Worm (Caenorhabditis elegans) whole organism, late embryonic: ENCODE measurements around the gene asd-1.
A peak's percentile ranks its signal among the peaks of the same experiment; 100 is the strongest.

ENCODE experiments used
- C38D4.7 ChIP-seq: fragments of 200-800 bp; sonication (Bioruptor generic); optimal IDR thresholded peaks from 2 replicates; lab custom pipeline; 2018; ENCODE audit warnings: mild to moderate bottlenecking, missing genetic modification characterization, moderate library complexity, missing compliant biosample characterization
- F13H6.1 ChIP-seq: sonication (generic microtip); optimal IDR thresholded peaks from 2 replicates; lab custom pipeline; 2016; ENCODE audit warnings: missing genetic modification characterization, missing compliant biosample characterization
- K09A11.1 ChIP-seq: sonication (generic microtip); optimal IDR thresholded peaks from 2 replicates; lab custom pipeline; 2017; ENCODE audit warnings: antibody characterized with exemption, mild to moderate bottlenecking, missing genetic modification characterization, missing compliant biosample characterization; ENCODE audit not compliant: insufficient read depth
- T23F11.4 ChIP-seq: fragments of 200-800 bp; sonication (Bioruptor generic); optimal IDR thresholded peaks from 2 replicates; lab custom pipeline; 2018; ENCODE audit warnings: mild to moderate bottlenecking, missing genetic modification characterization, missing compliant biosample characterization
- Y22D7AL.16 ChIP-seq: sonication (generic microtip); optimal IDR thresholded peaks from 2 replicates; lab custom pipeline; 2016; ENCODE audit warnings: missing genetic modification characterization, missing compliant biosample characterization
- ahr-1 ChIP-seq: sonication (generic microtip); optimal IDR thresholded peaks from 2 replicates; lab custom pipeline; 2016; ENCODE audit warnings: missing genetic modification characterization, missing compliant biosample characterization
- ama-1 ChIP-seq: fragments of 150-350 bp; optimal IDR thresholded peaks from 2 replicates; lab custom pipeline; 2014
- ceh-19 ChIP-seq: fragments of 200-800 bp; sonication (Bioruptor generic); optimal IDR thresholded peaks from 2 replicates; lab custom pipeline; 2018; ENCODE audit warnings: mild to moderate bottlenecking, missing genetic modification characterization, missing compliant biosample characterization
- ceh-2 ChIP-seq: sonication (generic microtip); optimal IDR thresholded peaks from 2 replicates; lab custom pipeline; 2016; ENCODE audit warnings: missing genotype, missing genetic modification characterization, missing compliant biosample characterization
- ceh-31 ChIP-seq: sonication (generic microtip); optimal IDR thresholded peaks from 2 replicates; lab custom pipeline; 2016; ENCODE audit warnings: missing genetic modification characterization, missing compliant biosample characterization
- ceh-48 ChIP-seq: sonication (generic microtip); optimal IDR thresholded peaks from 2 replicates; lab custom pipeline; 2016; ENCODE audit warnings: missing genetic modification characterization, inconsistent platforms, missing compliant biosample characterization
- ceh-6 ChIP-seq: fragments of 200-800 bp; sonication (Bioruptor generic); optimal IDR thresholded peaks from 2 replicates; lab custom pipeline; 2018; ENCODE audit warnings: mild to moderate bottlenecking, missing genetic modification characterization, missing compliant biosample characterization
- ceh-9 ChIP-seq: sonication (generic microtip); optimal IDR thresholded peaks from 2 replicates; lab custom pipeline; 2016; ENCODE audit warnings: mild to moderate bottlenecking, missing genetic modification characterization, inconsistent platforms, missing compliant biosample characterization
- dmd-4 ChIP-seq: sonication (generic microtip); optimal IDR thresholded peaks from 2 replicates; lab custom pipeline; 2016; ENCODE audit warnings: borderline replicate concordance, missing genetic modification characterization, missing compliant biosample characterization
- dve-1 ChIP-seq: sonication (generic microtip); optimal IDR thresholded peaks from 2 replicates; lab custom pipeline; 2017; ENCODE audit warnings: antibody characterized with exemption, mild to moderate bottlenecking, missing genetic modification characterization, missing compliant biosample characterization
- elt-2 ChIP-seq: sonication (generic microtip); optimal IDR thresholded peaks from 2 replicates; lab custom pipeline; 2016; ENCODE audit warnings: missing genetic modification reagents, missing genetic modification characterization, missing compliant biosample characterization
- fkh-10 ChIP-seq: fragments of 150-350 bp; optimal IDR thresholded peaks from 2 replicates; lab custom pipeline; 2014; ENCODE audit warnings: missing biosample characterization, missing genetic modification reagents, missing genetic modification characterization
- fkh-6 ChIP-seq: sonication (generic microtip); optimal IDR thresholded peaks from 2 replicates; lab custom pipeline; 2016; ENCODE audit warnings: missing genetic modification characterization, missing compliant biosample characterization
- hlh-13 ChIP-seq: fragments of 200-800 bp; sonication (Bioruptor generic); optimal IDR thresholded peaks from 2 replicates; lab custom pipeline; 2018; ENCODE audit warnings: mild to moderate bottlenecking, missing genetic modification characterization, missing compliant biosample characterization
- hlh-15 ChIP-seq: sonication (generic microtip); optimal IDR thresholded peaks from 2 replicates; lab custom pipeline; 2016; ENCODE audit warnings: missing genetic modification characterization, missing compliant biosample characterization
- hlh-30 ChIP-seq: sonication (generic microtip); optimal IDR thresholded peaks from 2 replicates; lab custom pipeline; 2017; ENCODE audit warnings: antibody characterized with exemption, missing genetic modification characterization, missing compliant biosample characterization; ENCODE audit not compliant: insufficient read depth
- hlh-6 ChIP-seq: sonication (generic microtip); optimal IDR thresholded peaks from 2 replicates; lab custom pipeline; 2016; ENCODE audit warnings: missing genotype, missing genetic modification characterization, missing compliant biosample characterization
- hlh-8 ChIP-seq: sonication (generic microtip); optimal IDR thresholded peaks from 2 replicates; lab custom pipeline; 2016; ENCODE audit warnings: missing genotype, missing genetic modification characterization, missing compliant biosample characterization
- nfya-1 ChIP-seq: sonication (generic microtip); optimal IDR thresholded peaks from 2 replicates; lab custom pipeline; 2017; ENCODE audit warnings: missing genetic modification characterization, mild to moderate bottlenecking, missing compliant biosample characterization, antibody characterized with exemption, moderate library complexity
- npax-4 ChIP-seq: sonication (generic microtip); optimal IDR thresholded peaks from 2 replicates; lab custom pipeline; 2016; ENCODE audit warnings: missing genetic modification characterization, missing compliant biosample characterization
- pat-9 ChIP-seq: fragments of 200-800 bp; sonication (Bioruptor generic); optimal IDR thresholded peaks from 2 replicates; lab custom pipeline; 2018; ENCODE audit warnings: mild to moderate bottlenecking, missing genetic modification characterization, moderate library complexity, missing compliant biosample characterization
- pax-1 ChIP-seq: fragments of 150-350 bp; optimal IDR thresholded peaks from 2 replicates; lab custom pipeline; 2014; ENCODE audit warnings: missing biosample characterization, missing genetic modification characterization
- pha-4 ChIP-seq: fragments of 150-350 bp; optimal IDR thresholded peaks from 2 replicates; lab custom pipeline; 2018; ENCODE audit warnings: missing biosample characterization, missing genetic modification reagents, missing genetic modification characterization
- ref-2 ChIP-seq: sonication (generic microtip); optimal IDR thresholded peaks from 2 replicates; lab custom pipeline; 2016; ENCODE audit warnings: missing genetic modification characterization, missing compliant biosample characterization
- rnt-1 ChIP-seq: sonication (generic microtip); optimal IDR thresholded peaks from 2 replicates; lab custom pipeline; 2016; ENCODE audit warnings: missing genetic modification characterization, missing compliant biosample characterization
- sox-2 ChIP-seq: fragments of 200-800 bp; sonication (Bioruptor generic); IDR thresholded peaks from 2 replicates; pipeline ENCODE4 v1.3.6; 2022; ENCODE audit warnings: missing genetic modification reagents, missing genetic modification characterization, missing compliant biosample characterization
- syd-9 ChIP-seq: sonication (generic microtip); optimal IDR thresholded peaks from 2 replicates; lab custom pipeline; 2016; ENCODE audit warnings: mild to moderate bottlenecking, missing genetic modification characterization, moderate library complexity, missing compliant biosample characterization
- tbx-2 ChIP-seq: sonication (generic microtip); optimal IDR thresholded peaks from 2 replicates; lab custom pipeline; 2016; ENCODE audit warnings: missing genetic modification characterization, missing compliant biosample characterization
- ttx-3 ChIP-seq: sonication (generic microtip); optimal IDR thresholded peaks from 2 replicates; lab custom pipeline; 2016; ENCODE audit warnings: missing genetic modification reagents, missing genetic modification characterization, missing compliant biosample characterization
- unc-42 ChIP-seq: sonication (generic microtip); optimal IDR thresholded peaks from 2 replicates; lab custom pipeline; 2016; ENCODE audit warnings: missing genotype, missing genetic modification characterization, missing compliant biosample characterization
- unc-55 ChIP-seq: sonication (generic microtip); optimal IDR thresholded peaks from 2 replicates; lab custom pipeline; 2017; ENCODE audit warnings: missing biosample characterization, missing genetic modification reagents, missing genetic modification characterization
- zip-5 ChIP-seq: sonication (generic microtip); optimal IDR thresholded peaks from 2 replicates; lab custom pipeline; 2016; ENCODE audit warnings: missing genetic modification characterization, missing compliant biosample characterization

The asd-1 gene

ce11 chrIII:4187845-4188244 lies 9.2 kb upstream of the asd-1 start, which contains the start of gene R74.2:
TSS of gene R74.2 (plus strand) at chrIII:4188160.
- TF ChIP-seq unc-55, result no peak
- no peak for TF ChIP-seq ceh-2 (tag; lab: Kevin White, UChicago)

ce11 chrIII:4189602-4190001 lies 7.5 kb upstream of the asd-1 start:
- no peak for TF ChIP-seq ceh-9 (tag; lab: Kevin White, UChicago)
- no peak for TF ChIP-seq K09A11.1 (tag; lab: Kevin White, UChicago)
- TF ChIP-seq hlh-30 (tag; lab: Kevin White, UChicago), result no peak
- TF ChIP-seq hlh-8 (tag; lab: Kevin White, UChicago), result no peak
- TF ChIP-seq C38D4.7 (GFP tag; lab: Kevin White, UChicago), result no peak
- no peak for TF ChIP-seq sox-2 (GFP tag; lab: Robert Waterston, UW)
- no peak for TF ChIP-seq ama-1 (lab: Kevin White, UChicago)
- no peak for TF ChIP-seq pax-1 (tag; lab: Kevin White, UChicago)
- no peak for TF ChIP-seq hlh-13 (GFP tag; lab: Kevin White, UChicago)
- no peak for TF ChIP-seq tbx-2 (tag; lab: Kevin White, UChicago)
- TF ChIP-seq Y22D7AL.16 (tag; lab: Kevin White, UChicago), result no peak
- TF ChIP-seq unc-55, result no peak
- no peak for TF ChIP-seq pat-9 (tag; lab: Kevin White, UChicago)
- TF ChIP-seq rnt-1 (tag; lab: Kevin White, UChicago), result no peak

DNA sequence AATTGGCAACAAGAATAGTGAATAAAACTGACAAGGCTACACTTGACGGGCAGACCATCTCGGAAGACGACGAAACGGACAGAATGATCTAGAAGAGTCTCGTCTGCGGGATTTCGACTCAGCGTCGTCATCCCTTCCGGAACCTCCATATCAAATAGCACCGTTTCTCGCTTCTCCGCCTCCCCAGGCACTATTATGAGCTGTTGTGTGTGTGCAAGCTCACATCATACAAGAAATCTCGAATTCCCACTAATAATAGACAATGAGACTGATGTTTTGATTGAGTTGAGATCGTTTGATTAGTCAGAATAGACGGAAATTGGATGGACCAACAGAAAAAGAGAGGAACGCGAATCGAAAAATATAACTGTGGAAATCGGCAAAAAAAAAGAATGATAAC lies 6.8 kb upstream of the asd-1 start, which contains the start of gene spp-28:
TSS of gene spp-28 (minus strand) at position 101 of the 400 bp plus-strand sequence.
- no peak for TF ChIP-seq ceh-9 (tag; lab: Kevin White, UChicago)
- TF ChIP-seq hlh-15 (tag; lab: Kevin White, UChicago), result no peak
- TF ChIP-seq fkh-6 (tag; lab: Kevin White, UChicago), result no peak
- no peak for TF ChIP-seq unc-55
- TF ChIP-seq zip-5 (tag; lab: Kevin White, UChicago), result no peak
- no peak for TF ChIP-seq ceh-19
- TF ChIP-seq hlh-6 (tag; lab: Kevin White, UChicago), result no peak
- TF ChIP-seq dmd-4 (tag; lab: Kevin White, UChicago), result no peak
- no peak for TF ChIP-seq ama-1 (lab: Kevin White, UChicago)
- TF ChIP-seq elt-2 (tag; lab: Kevin White, UChicago), result no peak
- no peak for TF ChIP-seq dve-1 (tag; lab: Kevin White, UChicago)
- no peak for TF ChIP-seq syd-9
- TF ChIP-seq ref-2 (tag; lab: Kevin White, UChicago), result no peak
- TF ChIP-seq ttx-3 (tag; lab: Kevin White, UChicago), result no peak
- TF ChIP-seq pha-4 (tag; lab: Kevin White, UChicago), result no peak
- TF ChIP-seq fkh-10 (GFP tag; lab: Kevin White, UChicago), result no peak
- no peak for TF ChIP-seq ahr-1 (tag; lab: Kevin White, UChicago)
- TF ChIP-seq, all 69 proteins: peak for 0

ce11 chrIII:4191091-4191638 lies 5.9 kb upstream of the asd-1 start, which contains the start of gene dnj-16:
TSS of gene dnj-16 (plus strand) at chrIII:4191141.
- TF ChIP-seq ceh-48 (tag; lab: Kevin White, UChicago) (peak; percentile 61), ceh-31 (tag; lab: Kevin White, UChicago) (peak; percentile 52), T23F11.4 (GFP tag; lab: Kevin White, UChicago) (no peak), nfya-1 (peak; percentile 4), unc-42 (tag; lab: Kevin White, UChicago) (peak; percentile 58), ahr-1 (tag; lab: Kevin White, UChicago) (no peak), unc-55 (peak; percentile 26), F13H6.1 (tag; lab: Kevin White, UChicago) (no peak), hlh-8 (tag; lab: Kevin White, UChicago) (no peak), rnt-1 (tag; lab: Kevin White, UChicago) (no peak), ceh-6 (GFP tag; lab: Kevin White, UChicago) (no peak), npax-4 (tag; lab: Kevin White, UChicago) (no peak)
